Fruit fly (Drosophila melanogaster) whole organism, embryonic: ENCODE measurements around the gene Est-Q.
A peak's percentile ranks its signal among the peaks of the same experiment; 100 is the strongest.

Experiments used
- Abd-B ChIP-seq: fragments of 200-800 bp; sonication (Bioruptor generic); optimal IDR thresholded peaks from 2 replicates; lab custom pipeline; 2018; ENCODE audit warnings: missing biosample characterization, mild to moderate bottlenecking, missing genetic modification characterization, moderate library complexity
- B-H2 ChIP-seq: fragments of 200-800 bp; sonication (Bioruptor generic); optimal IDR thresholded peaks from 2 replicates; lab custom pipeline; 2018; ENCODE audit warnings: missing biosample characterization, mild to moderate bottlenecking, missing genetic modification characterization
- CG10366 ChIP-seq: fragments of 200-800 bp; sonication (Bioruptor generic); IDR thresholded peaks from 2 replicates; pipeline ENCODE4 v1.3.6; 2022; ENCODE audit warnings: missing biosample characterization, missing genetic modification characterization
- CG14860 ChIP-seq: fragments of 200-800 bp; sonication (Bioruptor generic); IDR thresholded peaks from 3 replicates; pipeline ENCODE4 v1.3.6; 2022; ENCODE audit warnings: missing biosample characterization, missing genetic modification characterization; ENCODE audit not compliant: partially characterized antibody
- CG15479 ChIP-seq: fragments of 200-800 bp; sonication (Bioruptor generic); optimal IDR thresholded peaks from 3 replicates; lab custom pipeline; 2019; ENCODE audit warnings: missing biosample characterization, mild to moderate bottlenecking, missing genetic modification characterization, moderate library complexity
- CG17328 ChIP-seq: fragments of 200-800 bp; sonication (Bioruptor generic); IDR thresholded peaks from 2 replicates; pipeline ENCODE4 v1.3.6; 2022; ENCODE audit warnings: missing biosample characterization, missing genetic modification characterization
- CG17612 ChIP-seq: fragments of 200-800 bp; sonication (Bioruptor generic); IDR thresholded peaks from 2 replicates; pipeline ENCODE4 v1.3.6; 2022; ENCODE audit warnings: missing biosample characterization, missing genetic modification characterization
- CG17829 ChIP-seq: fragments of 200-800 bp; optimal IDR thresholded peaks from 2 replicates; lab custom pipeline; 2019; ENCODE audit warnings: missing biosample characterization, mild to moderate bottlenecking, missing genetic modification characterization, moderate library complexity
- CG2202 ChIP-seq: fragments of 200-800 bp; sonication (Bioruptor generic); optimal IDR thresholded peaks from 2 replicates; lab custom pipeline; 2018; ENCODE audit warnings: missing biosample characterization, mild to moderate bottlenecking, missing genetic modification characterization
- CG31441 ChIP-seq: fragments of 200-800 bp; sonication (Bioruptor generic); IDR thresholded peaks from 2 replicates; pipeline ENCODE4 v1.3.6; 2022; ENCODE audit warnings: missing biosample characterization, missing genetic modification characterization
- CG3163 ChIP-seq: fragments of 200-800 bp; sonication (Bioruptor generic); optimal IDR thresholded peaks from 3 replicates; lab custom pipeline; 2016; ENCODE audit warnings: missing biosample characterization, missing genetic modification characterization
- CG32532 ChIP-seq: fragments of 200-800 bp; sonication (Bioruptor generic); IDR thresholded peaks from 2 replicates; pipeline ENCODE4 v1.3.6; 2022; ENCODE audit warnings: missing biosample characterization, missing genetic modification characterization
- CG3407 ChIP-seq: fragments of 200-800 bp; sonication (Bioruptor generic); optimal IDR thresholded peaks from 2 replicates; lab custom pipeline; 2018; ENCODE audit warnings: missing biosample characterization, mild to moderate bottlenecking, missing genetic modification characterization
- CG3726 ChIP-seq: fragments of 200-800 bp; sonication (Bioruptor generic); IDR thresholded peaks from 3 replicates; pipeline ENCODE4, ENCODE4 v1.3.6; 2022; ENCODE audit warnings: missing biosample characterization, missing genetic modification characterization
- CG7928 ChIP-seq: fragments of 200-800 bp; sonication (Bioruptor generic); optimal IDR thresholded peaks from 2 replicates; lab custom pipeline; 2017; ENCODE audit warnings: missing biosample characterization, mild to moderate bottlenecking, missing genetic modification characterization
- D ChIP-seq, 2 experiments: fragments of 200-800 bp in 1 of 2; fragments of >200 bp in 1 of 2; sonication (Bioruptor generic) in 1 of 2; optimal IDR thresholded peaks; 2 replicates in 1 of 2; 3 replicates in 1 of 2; lab custom pipeline; 2017; ENCODE audit warnings: mild to moderate bottlenecking in 1 of 2, missing biosample characterization in 1 of 2, missing genetic modification characterization in 1 of 2, missing genetic modification reagents in 1 of 2
- Drgx ChIP-seq: fragments of 200-800 bp; sonication (Bioruptor generic); IDR thresholded peaks from 2 replicates; pipeline ENCODE4 v1.3.6; 2022; ENCODE audit warnings: missing biosample characterization, missing genetic modification characterization
- Hey ChIP-seq: fragments of 200-800 bp; sonication (Bioruptor generic); optimal IDR thresholded peaks from 3 replicates; lab custom pipeline; 2018; ENCODE audit warnings: missing biosample characterization, mild to moderate bottlenecking, missing genetic modification characterization
- Hmr ChIP-seq: fragments of 200-800 bp; sonication (Bioruptor generic); optimal IDR thresholded peaks from 3 replicates; lab custom pipeline; 2017; ENCODE audit warnings: mild to moderate bottlenecking, missing biosample characterization, missing genetic modification reagents, missing genetic modification characterization
- Hr3 ChIP-seq: fragments of 200-800 bp; sonication (Bioruptor generic); optimal IDR thresholded peaks from 3 replicates; lab custom pipeline; 2016; ENCODE audit warnings: missing biosample characterization, missing genetic modification characterization
- Kr ChIP-seq: fragments of 200-800 bp; sonication (Bioruptor generic); optimal IDR thresholded peaks from 2 replicates; lab custom pipeline; 2017; ENCODE audit warnings: missing biosample characterization, mild to moderate bottlenecking, missing genetic modification characterization
- Lim3 ChIP-seq: fragments of 200-800 bp; sonication (Bioruptor generic); IDR thresholded peaks from 2 replicates; pipeline ENCODE4 v1.3.6; 2022; ENCODE audit warnings: missing biosample characterization, missing genetic modification characterization
- Meics ChIP-seq: fragments of 200-800 bp; sonication (Bioruptor generic); optimal IDR thresholded peaks from 2 replicates; lab custom pipeline; 2017; ENCODE audit warnings: missing biosample characterization, mild to moderate bottlenecking, missing genetic modification characterization
- Poxn ChIP-seq: fragments of 200-800 bp; sonication (Bioruptor generic); IDR thresholded peaks from 2 replicates; pipeline ENCODE4 v1.3.6; 2022; ENCODE audit warnings: missing biosample characterization, missing genetic modification characterization
- amos ChIP-seq: fragments of 200-800 bp; sonication (Bioruptor generic); IDR thresholded peaks from 2 replicates; pipeline ENCODE4 v1.3.6; 2022; ENCODE audit warnings: missing biosample characterization, missing genetic modification characterization; ENCODE audit not compliant: partially characterized antibody
- bsh ChIP-seq, 2 experiments: fragments of 200-800 bp; sonication (Bioruptor generic); optimal IDR thresholded peaks; 2 replicates each; lab custom pipeline; 2017 to 2018; ENCODE audit warnings: mild to moderate bottlenecking in 2 of 2, missing biosample characterization in 2 of 2, missing genetic modification characterization in 2 of 2, moderate library complexity in 1 of 2
- cg ChIP-seq: fragments of 200-800 bp; sonication (Bioruptor generic); optimal IDR thresholded peaks from 3 replicates; lab custom pipeline; 2019; ENCODE audit warnings: missing biosample characterization, mild to moderate bottlenecking, missing genetic modification characterization, moderate library complexity
- ci ChIP-seq: fragments of 200-800 bp; sonication (Bioruptor generic); IDR thresholded peaks from 3 replicates; pipeline ENCODE4 v1.3.6; 2022; ENCODE audit warnings: missing biosample characterization, missing genetic modification characterization
- ewg ChIP-seq: fragments of 200-800 bp; sonication (Bioruptor generic); optimal IDR thresholded peaks from 3 replicates; lab custom pipeline; 2017; ENCODE audit warnings: mild to moderate bottlenecking, missing biosample characterization, missing genetic modification reagents, missing genetic modification characterization
- fu2 ChIP-seq: fragments of 200-800 bp; sonication (Bioruptor generic); optimal IDR thresholded peaks from 2 replicates; lab custom pipeline; 2016; ENCODE audit warnings: missing biosample characterization, missing genetic modification characterization
- gcm ChIP-seq: fragments of 200-800 bp; sonication (Bioruptor generic); optimal IDR thresholded peaks from 2 replicates; lab custom pipeline; 2019; ENCODE audit warnings: missing biosample characterization, mild to moderate bottlenecking, missing genetic modification characterization, moderate library complexity
- gsb ChIP-seq: fragments of 200-800 bp; sonication (Bioruptor generic); IDR thresholded peaks from 2 replicates; pipeline ENCODE4 v1.3.6; 2022; ENCODE audit warnings: missing biosample characterization, missing genetic modification characterization
- ham ChIP-seq: fragments of 200-800 bp; sonication (Bioruptor generic); IDR thresholded peaks from 2 replicates; pipeline ENCODE4 v1.3.6; 2022; ENCODE audit warnings: missing biosample characterization, missing genetic modification characterization
- ken ChIP-seq: fragments of 200-800 bp; sonication (Bioruptor generic); IDR thresholded peaks from 3 replicates; pipeline ENCODE4 v1.3.6; 2022; ENCODE audit warnings: missing biosample characterization, missing genetic modification characterization
- lov ChIP-seq, 2 experiments: fragments of 200-800 bp in 1 of 2; fragments of >200 bp in 1 of 2; sonication (Bioruptor generic) in 1 of 2; IDR thresholded peaks in 1 of 2; optimal IDR thresholded peaks in 1 of 2; 2 replicates in 1 of 2; 3 replicates in 1 of 2; pipeline versions ENCODE4 v1.3.6 to Lab custom; 2017 to 2022; ENCODE audit warnings: missing biosample characterization in 1 of 2, missing genetic modification characterization in 1 of 2
- nmo ChIP-seq: fragments of 200-800 bp; sonication (Bioruptor generic); optimal IDR thresholded peaks from 2 replicates; lab custom pipeline; 2018; ENCODE audit warnings: missing biosample characterization, mild to moderate bottlenecking, missing genetic modification characterization, moderate library complexity
- phol ChIP-seq: fragments of 200-800 bp; sonication (Bioruptor generic); optimal IDR thresholded peaks from 3 replicates; lab custom pipeline; 2018; ENCODE audit warnings: missing biosample characterization, mild to moderate bottlenecking, missing genetic modification characterization, moderate library complexity
- seq ChIP-seq: fragments of 200-800 bp; sonication (Bioruptor generic); IDR thresholded peaks from 2 replicates; pipeline ENCODE4 v1.3.6; 2022; ENCODE audit warnings: missing biosample characterization, missing genetic modification characterization
- stwl ChIP-seq: fragments of 200-800 bp; sonication (Bioruptor generic); optimal IDR thresholded peaks from 3 replicates; lab custom pipeline; 2018; ENCODE audit warnings: missing biosample characterization, mild to moderate bottlenecking, missing genetic modification characterization, moderate library complexity
- tio ChIP-seq: fragments of 200-800 bp; sonication (Bioruptor generic); optimal IDR thresholded peaks from 2 replicates; lab custom pipeline; 2017; ENCODE audit warnings: missing biosample characterization, missing genetic modification characterization, inconsistent platforms
- vvl ChIP-seq: fragments of 200-800 bp; sonication (Bioruptor generic); IDR thresholded peaks from 2 replicates; pipeline ENCODE4 v1.3.6; 2022; ENCODE audit warnings: missing biosample characterization, missing genetic modification characterization
- wek ChIP-seq: fragments of 200-800 bp; sonication (Bioruptor generic); optimal IDR thresholded peaks from 3 replicates; lab custom pipeline; 2018; ENCODE audit warnings: missing biosample characterization, mild to moderate bottlenecking, missing genetic modification characterization, moderate library complexity
- yki ChIP-seq: fragments of >200 bp; optimal IDR thresholded peaks from 3 replicates; lab custom pipeline; 2018

Est-Q gene

DNA sequence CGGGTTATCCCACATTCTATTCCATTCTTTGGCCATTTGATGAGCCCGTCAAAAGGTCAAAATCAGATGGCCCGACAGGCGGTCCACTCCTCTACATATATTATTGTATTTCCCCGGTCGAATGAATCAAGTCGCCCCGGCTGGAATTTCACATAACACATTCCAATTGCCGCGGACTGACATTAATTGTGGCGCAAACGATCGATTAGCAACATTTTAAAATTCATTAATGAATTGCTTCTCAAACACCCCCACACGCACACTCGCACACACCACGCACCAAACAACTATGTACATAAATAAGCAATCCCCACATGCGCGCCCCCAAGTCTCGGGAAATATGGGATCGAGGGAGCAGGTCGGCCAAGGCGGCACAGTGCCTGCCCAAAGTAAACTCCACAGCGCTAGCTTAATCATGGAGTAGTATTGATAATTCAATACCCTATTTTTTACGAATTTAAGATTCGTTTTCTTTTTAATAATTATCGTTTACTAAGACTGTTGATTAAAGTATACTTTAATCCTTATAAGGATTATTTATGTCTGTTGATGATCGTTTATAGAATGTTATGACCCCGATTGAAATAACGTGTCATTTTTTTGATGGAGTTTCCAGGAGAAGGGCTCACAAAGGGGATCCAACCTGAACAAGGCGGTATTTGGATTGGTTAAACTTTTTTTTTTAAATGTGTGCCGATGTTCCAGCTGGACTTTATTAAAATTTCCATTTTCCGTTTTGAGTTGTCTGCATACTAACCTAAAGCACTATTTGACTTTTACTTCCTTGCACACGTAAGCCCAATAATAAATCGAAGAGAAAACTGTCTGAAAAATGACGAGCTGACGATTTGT, 35.7 kb upstream of the Est-Q start (continued):
- TF ChIP-seq CG31441 (GFP tag; lab: Robert Waterston, UW) (0 out of 2 replicates have a peak, but pooled peaks have one; percentile 20), Hr3 (GFP tag; lab: Kevin White, UChicago) (no peak), phol (tag; lab: Kevin White, UChicago) (no peak), Poxn (GFP tag; lab: Robert Waterston, UW) (no peak), ham (GFP tag; lab: Robert Waterston, UW) (no peak), tio (GFP tag; lab: Kevin White, UChicago) (no peak), Drgx (no peak), CG32532 (GFP tag; lab: Robert Waterston, UW) (no peak), gsb (GFP tag; lab: Robert Waterston, UW) (no peak), CG10366 (GFP tag; lab: Robert Waterston, UW) (no peak), Lim3 (GFP tag; lab: Robert Waterston, UW) (no peak), Meics (GFP tag; lab: Kevin White, UChicago) (no peak)

DNA sequence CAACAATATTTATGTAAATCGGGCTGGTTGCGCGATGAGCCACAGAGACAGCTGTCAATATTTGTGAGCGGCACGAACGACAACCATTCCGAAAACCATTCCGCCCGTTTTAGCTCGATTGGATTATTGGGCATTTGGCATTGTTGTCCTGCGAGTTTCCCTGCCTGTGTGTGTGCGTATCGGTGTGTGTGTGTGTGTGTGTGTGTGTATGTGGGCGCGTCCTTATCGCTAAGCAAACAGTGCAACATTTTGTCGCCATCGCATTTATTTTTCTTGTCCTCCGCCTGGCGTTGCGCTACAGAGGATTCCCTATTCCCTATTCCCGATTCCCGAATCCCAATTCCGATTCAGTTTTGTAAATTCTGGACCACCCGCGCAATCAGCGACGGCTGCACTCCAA, 29.3 kb upstream of the Est-Q start:
- TF ChIP-seq Kr (GFP tag; lab: Kevin White, UChicago) (no peak), D (optimal IDR thresholded peaks at IDR 0.05; lab: Kevin White, UChicago) (peak; percentile 62), D (GFP tag; optimal IDR thresholded peaks at IDR 0.05; lab: Kevin White, UChicago) (no peak), CG15479 (GFP tag; lab: Kevin White, UChicago) (peak; percentile 82), CG14860 (GFP tag; lab: Robert Waterston, UW) (0 out of 3 replicates have a peak, but pooled peaks have one; percentile 19), cg (GFP tag; lab: Kevin White, UChicago) (peak; percentile 36), CG3726 (GFP tag; lab: Robert Waterston, UW) (no peak)

DNA sequence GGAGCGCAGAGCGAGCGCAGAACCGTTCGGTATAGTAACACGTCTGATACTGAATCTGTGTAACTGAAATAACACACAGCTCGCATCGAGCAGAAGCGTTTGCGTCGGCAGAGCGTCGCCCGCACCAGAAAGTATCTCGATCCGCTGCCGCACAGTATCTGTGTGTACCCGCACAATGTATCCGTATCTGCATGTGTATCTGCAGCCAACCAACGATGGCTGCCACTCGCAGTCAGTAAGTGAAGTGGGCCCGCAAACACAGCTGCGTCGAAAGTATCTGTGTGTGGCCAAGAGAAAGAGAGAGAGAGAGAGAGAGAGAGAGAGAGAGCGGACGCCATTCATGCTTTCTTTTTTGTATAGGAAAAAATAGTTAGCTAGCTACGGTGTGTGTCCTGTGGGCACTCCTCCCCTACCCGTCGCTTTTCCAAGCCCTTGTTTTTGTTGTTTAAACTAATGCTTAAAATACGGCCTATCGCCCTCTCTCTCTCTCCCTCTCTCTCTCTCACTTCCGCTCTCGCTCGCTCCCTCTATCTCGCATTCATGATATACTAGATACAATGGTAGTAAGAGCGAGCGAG, 24.7 kb upstream of the Est-Q start, which contains the start of gene croc:
TSS of gene croc (minus strand) at position 51 of the 578 bp plus-strand sequence.
- TF ChIP-seq gcm (peak; percentile 94), CG7928 (GFP tag; lab: Kevin White, UChicago) (no peak), wek (GFP tag; lab: Kevin White, UChicago) (no peak), fu2 (no peak), Hmr (GFP tag; lab: Kevin White, UChicago) (peak; percentile 1), Hey (tag; lab: Kevin White, UChicago) (no peak), stwl (no peak), ci (GFP tag; lab: Robert Waterston, UW) (peak; percentile 59; the same call in 1 of the 3 replicates), CG17829 (tag; lab: Kevin White, UChicago) (peak; percentile 24), yki (lab: Kevin White, UChicago) (peak; percentile 99), Abd-B (GFP tag; lab: Kevin White, UChicago) (no peak), ewg (GFP tag; lab: Kevin White, UChicago) (peak; percentile 82), seq (GFP tag; lab: Robert Waterston, UW) (peak; percentile 68; the same call in 1 of the 2 replicates), CG3726 (GFP tag; lab: Robert Waterston, UW) (no peak), CG17612 (GFP tag; lab: Robert Waterston, UW) (no peak), ken (no peak), D (optimal IDR thresholded peaks at IDR 0.05; lab: Kevin White, UChicago) (peak; percentile 70), D (GFP tag; optimal IDR thresholded peaks at IDR 0.05; lab: Kevin White, UChicago) (peak; percentile 7), CG3163 (peak; percentile 37), CG17328 (GFP tag; lab: Robert Waterston, UW) (peak; percentile 98), lov (optimal IDR thresholded peaks at IDR 0.05; lab: Kevin White, UChicago) (no peak), lov (GFP tag; IDR thresholded peaks at IDR 0.05; lab: Robert Waterston, UW) (0 out of 3 replicates have a peak, but pooled peaks have one; percentile 13), B-H2 (no peak), bsh (GFP tag; optimal IDR thresholded peaks at IDR 0.05; lab: Kevin White, UChicago) (no peak), CG15479 (GFP tag; lab: Kevin White, UChicago) (peak; percentile 47), CG3407 (GFP tag; lab: Kevin White, UChicago) (no peak), amos (GFP tag; lab: Robert Waterston, UW) (0 out of 2 replicates have a peak, but pooled peaks have one; percentile 7), vvl (0 out of 2 replicates have a peak, but pooled peaks have one; percentile 49), CG2202 (tag; lab: Kevin White, UChicago) (no peak), nmo (GFP tag; lab: Kevin White, UChicago) (peak; percentile 40)
